Fruit fly (Drosophila melanogaster) whole organism, prepupa: ENCODE data around the gene AANATL7.

Experiments used
- CG10631 ChIP-seq: fragments of 200-800 bp; sonication (Bioruptor generic); optimal IDR thresholded peaks from 2 replicates; lab custom pipeline; 2016; ENCODE audit warnings: missing biosample characterization, missing genetic modification characterization
- CG10669 ChIP-seq: fragments of 200-800 bp; sonication (Bioruptor generic); optimal IDR thresholded peaks from 3 replicates; lab custom pipeline; 2018; ENCODE audit warnings: missing biosample characterization, mild to moderate bottlenecking, missing genetic modification characterization, moderate library complexity
- CG11294 ChIP-seq: fragments of 200-800 bp; sonication (Bioruptor generic); IDR thresholded peaks from 2 replicates; pipeline ENCODE4 v1.3.6; 2022; ENCODE audit warnings: missing biosample characterization, missing genetic modification characterization
- CG11762 ChIP-seq: fragments of 200-800 bp; sonication (Bioruptor generic); optimal IDR thresholded peaks from 3 replicates; lab custom pipeline; 2016; ENCODE audit warnings: missing biosample characterization, missing genetic modification characterization; ENCODE audit not compliant: insufficient read depth
- CG11902 ChIP-seq: fragments of 200-800 bp; sonication (Bioruptor generic); optimal IDR thresholded peaks from 3 replicates; lab custom pipeline; 2016; ENCODE audit warnings: missing biosample characterization, missing genetic modification characterization
- CG15336 ChIP-seq: fragments of 200-800 bp; sonication (Bioruptor generic); IDR thresholded peaks from 2 replicates; pipeline ENCODE4 v1.3.6; 2022; ENCODE audit warnings: missing biosample characterization, missing genetic modification characterization
- CG1621 ChIP-seq: fragments of 200-800 bp; sonication (Bioruptor generic); optimal IDR thresholded peaks from 3 replicates; lab custom pipeline; 2018; ENCODE audit warnings: missing biosample characterization, mild to moderate bottlenecking, missing genetic modification characterization
- CG16779 ChIP-seq: fragments of 200-800 bp; sonication (Bioruptor generic); optimal IDR thresholded peaks from 3 replicates; lab custom pipeline; 2017; ENCODE audit warnings: missing biosample characterization, mild to moderate bottlenecking, missing genetic modification characterization
- CG3032 ChIP-seq: fragments of 200-800 bp; optimal IDR thresholded peaks from 2 replicates; lab custom pipeline; 2019; ENCODE audit warnings: missing biosample characterization, mild to moderate bottlenecking, missing genetic modification characterization, moderate library complexity
- CG31627 ChIP-seq: fragments of 200-800 bp; sonication (Bioruptor generic); optimal IDR thresholded peaks from 3 replicates; lab custom pipeline; 2016; ENCODE audit warnings: missing biosample characterization, missing genetic modification characterization
- CG32006 ChIP-seq: fragments of 200-800 bp; sonication (Bioruptor generic); optimal IDR thresholded peaks from 3 replicates; lab custom pipeline; 2017; ENCODE audit warnings: missing biosample characterization, mild to moderate bottlenecking, missing genetic modification characterization
- CG3919 ChIP-seq: fragments of 200-800 bp; sonication (Bioruptor generic); optimal IDR thresholded peaks from 3 replicates; lab custom pipeline; 2016; ENCODE audit warnings: missing biosample characterization, missing genetic modification characterization
- CG4318 ChIP-seq: fragments of 200-800 bp; sonication (Bioruptor generic); optimal IDR thresholded peaks from 3 replicates; lab custom pipeline; 2017; ENCODE audit warnings: missing biosample characterization, mild to moderate bottlenecking, missing genetic modification characterization
- CG6276 ChIP-seq: fragments of 200-800 bp; sonication (Bioruptor generic); optimal IDR thresholded peaks from 2 replicates; lab custom pipeline; 2017; ENCODE audit warnings: missing biosample characterization, mild to moderate bottlenecking, missing genetic modification characterization
- CG6792 ChIP-seq: fragments of 200-800 bp; sonication (Bioruptor generic); optimal IDR thresholded peaks from 3 replicates; lab custom pipeline; 2016; ENCODE audit warnings: missing biosample characterization, missing genetic modification characterization
- CG6854 ChIP-seq: fragments of 200-800 bp; sonication (Bioruptor generic); optimal IDR thresholded peaks from 2 replicates; lab custom pipeline; 2017; ENCODE audit warnings: missing biosample characterization, mild to moderate bottlenecking, missing genetic modification characterization
- CG7368 ChIP-seq: fragments of 200-800 bp; sonication (Bioruptor generic); optimal IDR thresholded peaks from 3 replicates; lab custom pipeline; 2016; ENCODE audit warnings: missing biosample characterization, missing genetic modification characterization
- CG8119 ChIP-seq: fragments of 200-800 bp; sonication (Bioruptor generic); IDR thresholded peaks from 3 replicates; pipeline ENCODE4 v1.3.6; 2022; ENCODE audit warnings: missing biosample characterization, missing genetic modification characterization
- CG8319 ChIP-seq: fragments of 200-800 bp; sonication (Bioruptor generic); optimal IDR thresholded peaks from 3 replicates; lab custom pipeline; 2016; ENCODE audit warnings: missing biosample characterization, missing genetic modification characterization
- CG9139 ChIP-seq: fragments of 200-800 bp; sonication (Bioruptor generic); optimal IDR thresholded peaks from 3 replicates; lab custom pipeline; 2017; ENCODE audit warnings: missing biosample characterization, mild to moderate bottlenecking, missing genetic modification characterization
- Eip75B ChIP-seq: fragments of 200-800 bp; sonication (Bioruptor generic); optimal IDR thresholded peaks from 3 replicates; lab custom pipeline; 2016; ENCODE audit warnings: missing biosample characterization, missing genetic modification characterization
- Eip78C ChIP-seq: fragments of 200-800 bp; sonication (Bioruptor generic); peaks from one replicate; lab custom pipeline; 2016; ENCODE audit warnings: missing biosample characterization, missing genetic modification characterization
- Eip93F ChIP-seq: fragments of 200-800 bp; sonication (Bioruptor generic); optimal IDR thresholded peaks from 2 replicates; lab custom pipeline; 2016; ENCODE audit warnings: missing biosample characterization, mild to moderate bottlenecking, missing genetic modification characterization
- Ets21C ChIP-seq: fragments of 200-800 bp; sonication (Bioruptor generic); optimal IDR thresholded peaks from 3 replicates; lab custom pipeline; 2016; ENCODE audit warnings: missing biosample characterization, missing genetic modification characterization
- Gug ChIP-seq: fragments of 200-800 bp; sonication (Bioruptor generic); IDR thresholded peaks from 2 replicates; pipeline ENCODE4 v1.3.6; 2022; ENCODE audit warnings: missing biosample characterization, missing genetic modification characterization
- Hr38 ChIP-seq: sonication (Bioruptor generic); optimal IDR thresholded peaks from 2 replicates; lab custom pipeline; 2016; ENCODE audit warnings: missing biosample characterization, missing genetic modification characterization
- Hr39 ChIP-seq: fragments of 200-800 bp; sonication (Bioruptor generic); optimal IDR thresholded peaks from 2 replicates; lab custom pipeline; 2016; ENCODE audit warnings: missing biosample characterization, missing genetic modification characterization
- Hr4 ChIP-seq: fragments of 200-800 bp; sonication (Bioruptor generic); optimal IDR thresholded peaks from 3 replicates; lab custom pipeline; 2016; ENCODE audit warnings: missing biosample characterization, missing genetic modification characterization
- OdsH ChIP-seq: fragments of 200-800 bp; sonication (Bioruptor generic); optimal IDR thresholded peaks from 3 replicates; lab custom pipeline; 2016; ENCODE audit warnings: missing biosample characterization, missing genetic modification characterization
- Sox14 ChIP-seq: fragments of 200-800 bp; sonication (Bioruptor generic); optimal IDR thresholded peaks from 3 replicates; lab custom pipeline; 2016; ENCODE audit warnings: missing biosample characterization, missing genetic modification characterization
- Sox15 ChIP-seq: fragments of 200-800 bp; sonication (Bioruptor generic); optimal IDR thresholded peaks from 3 replicates; lab custom pipeline; 2016; ENCODE audit warnings: missing biosample characterization, missing genetic modification characterization
- achi ChIP-seq: fragments of 200-800 bp; sonication (Bioruptor generic); optimal IDR thresholded peaks from 3 replicates; lab custom pipeline; 2016; ENCODE audit warnings: missing biosample characterization, missing genetic modification characterization
- acj6 ChIP-seq: fragments of 200-800 bp; sonication (Bioruptor generic); optimal IDR thresholded peaks from 3 replicates; lab custom pipeline; 2016; ENCODE audit warnings: missing biosample characterization, missing genetic modification characterization
- cyc ChIP-seq: fragments of 200-800 bp; sonication (Bioruptor generic); optimal IDR thresholded peaks from 3 replicates; lab custom pipeline; 2016; ENCODE audit warnings: missing biosample characterization, missing genetic modification characterization
- eg ChIP-seq: fragments of 200-800 bp; sonication (Bioruptor generic); IDR thresholded peaks from 3 replicates; pipeline ENCODE4 v1.3.6; 2022; ENCODE audit warnings: missing biosample characterization, missing genetic modification characterization
- esn ChIP-seq: fragments of 200-800 bp; sonication (Bioruptor generic); optimal IDR thresholded peaks from 2 replicates; lab custom pipeline; 2016; ENCODE audit warnings: missing biosample characterization, mild to moderate bottlenecking, missing genetic modification characterization, moderate library complexity
- fkh ChIP-seq: fragments of 200-800 bp; sonication (Bioruptor generic); optimal IDR thresholded peaks from 3 replicates; lab custom pipeline; 2017; ENCODE audit warnings: missing biosample characterization, mild to moderate bottlenecking, missing genetic modification characterization, moderate library complexity
- lz ChIP-seq: fragments of 200-800 bp; sonication (Bioruptor generic); optimal IDR thresholded peaks from 3 replicates; lab custom pipeline; 2016; ENCODE audit warnings: missing biosample characterization, missing genetic modification characterization
- net ChIP-seq: fragments of 200-800 bp; sonication (Bioruptor generic); optimal IDR thresholded peaks from 3 replicates; lab custom pipeline; 2016; ENCODE audit warnings: missing biosample characterization, missing genetic modification characterization
- pdm3 ChIP-seq: fragments of 200-800 bp; sonication (Bioruptor generic); optimal IDR thresholded peaks from 3 replicates; lab custom pipeline; 2016; ENCODE audit warnings: missing biosample characterization, missing genetic modification characterization
- salr ChIP-seq, 2 experiments: fragments of 200-800 bp; sonication (Bioruptor generic); optimal IDR thresholded peaks; 3 replicates each; lab custom pipeline; 2016 to 2018; ENCODE audit warnings: missing biosample characterization in 2 of 2, missing genetic modification characterization in 2 of 2, mild to moderate bottlenecking in 1 of 2
- spab ChIP-seq: fragments of 200-800 bp; sonication (Bioruptor generic); optimal IDR thresholded peaks from 2 replicates; lab custom pipeline; 2017; ENCODE audit warnings: missing biosample characterization, mild to moderate bottlenecking, missing genetic modification characterization, missing genetic modification reagents
- ss ChIP-seq, 2 experiments: fragments of 200-800 bp; sonication (Bioruptor generic); optimal IDR thresholded peaks; 2 replicates in 1 of 2; 3 replicates in 1 of 2; lab custom pipeline; 2017 to 2018; ENCODE audit warnings: mild to moderate bottlenecking in 2 of 2, missing biosample characterization in 2 of 2, missing genetic modification characterization in 2 of 2, moderate library complexity in 1 of 2
- svp ChIP-seq: fragments of 200-800 bp; sonication (Bioruptor generic); peaks from one replicate; lab custom pipeline; 2016; ENCODE audit warnings: missing biosample characterization, missing genetic modification characterization
- topi ChIP-seq: fragments of 200-800 bp; sonication (Bioruptor generic); optimal IDR thresholded peaks from 3 replicates; lab custom pipeline; 2016; ENCODE audit warnings: missing biosample characterization, missing genetic modification characterization
- vri ChIP-seq: fragments of 200-800 bp; sonication (Bioruptor generic); optimal IDR thresholded peaks from 3 replicates; lab custom pipeline; 2016; ENCODE audit warnings: missing biosample characterization, mild to moderate bottlenecking, missing genetic modification characterization

AANATL7 gene

dm6 chrX:2536136-2536535 lies 44.6 kb upstream of the AANATL7 start (continued):
- TF ChIP-seq CG9139 (GFP tag; lab: Kevin White, UChicago) (peak; percentile 46), CG3919 (peak; percentile 71), ss (GFP tag; optimal IDR thresholded peaks at IDR 0.05; lab: Kevin White, UChicago) (peak; percentile 72 to 81), Sox15 (GFP tag; lab: Kevin White, UChicago) (peak; percentile 75), Ets21C (GFP tag; lab: Kevin White, UChicago) (peak; percentile 44), CG11902 (peak; percentile 64), topi (GFP tag; lab: Kevin White, UChicago) (peak; percentile 35), CG16779 (tag; lab: Kevin White, UChicago) (no peak), CG6854 (no peak), fkh (GFP tag; lab: Kevin White, UChicago) (no peak), esn (peak; percentile 64), CG11294 (GFP tag; lab: Robert Waterston, UW) (peak; percentile 69), CG32006 (GFP tag; lab: Kevin White, UChicago) (peak; percentile 78), spab (GFP tag; lab: Kevin White, UChicago) (peak; percentile 65), CG31627 (GFP tag; lab: Kevin White, UChicago) (peak; percentile 66), Hr38 (GFP tag; lab: Kevin White, UChicago) (no peak), CG6276 (GFP tag; lab: Kevin White, UChicago) (peak; percentile 24), lz (peak; percentile 58), CG8319 (GFP tag; lab: Kevin White, UChicago) (peak; percentile 57), CG15336 (GFP tag; lab: Robert Waterston, UW) (peak; percentile 67), CG1621 (peak; percentile 83), Eip78C (GFP tag; lab: Kevin White, UChicago) (peak; percentile 90), CG6792 (peak; percentile 82), net (peak; percentile 67), CG10669 (peak; percentile 75), CG3032 (tag; lab: Kevin White, UChicago) (peak; percentile 90), salr (GFP tag; optimal IDR thresholded peaks at IDR 0.05; lab: Kevin White, UChicago) (peak; percentile 65 to 80), Gug (GFP tag; lab: Robert Waterston, UW) (peak; percentile 70), CG4318 (GFP tag; lab: Kevin White, UChicago) (peak; percentile 26), CG7368 (GFP tag; lab: Kevin White, UChicago) (peak; percentile 48), pdm3 (peak; percentile 84), CG8119 (peak; percentile 72), vri (GFP tag; lab: Kevin White, UChicago) (no peak), svp (peak; percentile 6)

- TF ChIP-seq Sox14 (GFP tag; lab: Kevin White, UChicago) (no peak), OdsH (GFP tag; lab: Kevin White, UChicago) (no peak), Sox15 (GFP tag; lab: Kevin White, UChicago) (no peak), Hr4 (GFP tag; lab: Kevin White, UChicago) (no peak), CG32006 (GFP tag; lab: Kevin White, UChicago) (no peak), CG9139 (GFP tag; lab: Kevin White, UChicago) (no peak), acj6 (GFP tag; lab: Kevin White, UChicago) (no peak), CG8119 (no peak), CG6276 (GFP tag; lab: Kevin White, UChicago) (no peak), achi (GFP tag; lab: Kevin White, UChicago) (no peak), eg (GFP tag; lab: Robert Waterston, UW) (no peak), CG10631 (GFP tag; lab: Kevin White, UChicago) (no peak), CG3919 (no peak), CG11762 (no peak), CG11294 (GFP tag; lab: Robert Waterston, UW) (no peak), salr (GFP tag; optimal IDR thresholded peaks at IDR 0.05; lab: Kevin White, UChicago) (no peak), Eip75B (GFP tag; lab: Kevin White, UChicago) (no peak), Eip93F (GFP tag; lab: Kevin White, UChicago) (no peak), Hr39 (GFP tag; lab: Kevin White, UChicago) (no peak), cyc (GFP tag; lab: Kevin White, UChicago) (no peak)
These were observed 43.4 kb upstream of the AANATL7 start for dm6 chrX:2537398-2537797.
